Fruit fly (Drosophila melanogaster): ENCODE data around the gene CG14537.

dm6 chr2L:7861733-7862132 lies 21.5 kb downstream of the CG14537 start:
- TF ChIP-seq rn (GFP tag; IDR thresholded peaks at IDR 0.05) (no peak), gl (tag; optimal IDR thresholded peaks at IDR 0.05) (no peak), CG10348 (GFP tag; IDR thresholded peaks at IDR 0.05) (no peak), Snoo (tag; optimal IDR thresholded peaks at IDR 0.05) (no peak), CG14655 (GFP tag; optimal IDR thresholded peaks at IDR 0.05) (no peak), EcR (GFP tag; optimal IDR thresholded peaks at IDR 0.05) (no peak), CG34367 (tag; optimal IDR thresholded peaks at IDR 0.05) (no peak), Ets98B (GFP tag; IDR thresholded peaks at IDR 0.05) (no peak), CG32121 (GFP tag; IDR thresholded peaks at IDR 0.05) (no peak), D1 (tag; optimal IDR thresholded peaks at IDR 0.05) (no peak)

All from whole organism, pupa.